Worm (Caenorhabditis elegans) whole organism, L4 larva: ENCODE results near the gene Y46G5A.14.

Experiments used
- F37D6.2 ChIP-seq: sonication (generic microtip); optimal IDR thresholded peaks from 2 replicates; lab custom pipeline; 2016; ENCODE audit warnings: mild to moderate bottlenecking, missing genetic modification characterization, missing compliant biosample characterization
- F49E8.2 ChIP-seq: sonication (generic microtip); optimal IDR thresholded peaks from 2 replicates; lab custom pipeline; 2016; ENCODE audit warnings: missing compliant biosample characterization, mild to moderate bottlenecking, missing genetic modification characterization, borderline replicate concordance
- R02D3.7 ChIP-seq: fragments of 150-350 bp; sonication (generic microtip); optimal IDR thresholded peaks from 3 replicates; lab custom pipeline; 2014; ENCODE audit warnings: missing biosample characterization, missing genetic modification characterization
- T26A8.4 ChIP-seq: fragments of 200-800 bp; sonication (Bioruptor generic); IDR thresholded peaks from 2 replicates; pipeline ENCODE4 v1.3.6; 2022; ENCODE audit warnings: missing genetic modification characterization, missing compliant biosample characterization
- Y105C5A.15 ChIP-seq: fragments of 200-800 bp; sonication (Bioruptor generic); IDR thresholded peaks from 2 replicates; pipeline ENCODE4 v1.3.6; 2022; ENCODE audit warnings: missing genetic modification characterization, missing compliant biosample characterization
- Y5F2A.4 ChIP-seq: fragments of 200-800 bp; sonication (Bioruptor generic); optimal IDR thresholded peaks from 2 replicates; lab custom pipeline; 2018; ENCODE audit warnings: mild to moderate bottlenecking, missing genetic modification characterization, missing compliant biosample characterization
- Y75B8A.6 ChIP-seq: fragments of 200-800 bp; sonication (Bioruptor generic); IDR thresholded peaks from 2 replicates; pipeline ENCODE4 v1.3.6; 2022; ENCODE audit warnings: missing genetic modification reagents, missing genetic modification characterization, missing compliant biosample characterization
- ama-1 ChIP-seq: fragments of 150-350 bp; optimal IDR thresholded peaks from 2 replicates; lab custom pipeline; 2014; ENCODE audit warnings: inconsistent platforms, mixed read lengths
- arid-1 ChIP-seq: fragments of 200-800 bp; sonication (Bioruptor generic); conservative IDR thresholded peaks from 2 replicates; pipeline ENCODE4 v1.3.6; 2022; ENCODE audit warnings: missing genetic modification reagents, missing genetic modification characterization, missing compliant biosample characterization
- attf-4 ChIP-seq: sonication (generic microtip); optimal IDR thresholded peaks from 3 replicates; lab custom pipeline; 2017; ENCODE audit warnings: missing biosample characterization, missing genetic modification characterization
- ceh-82 ChIP-seq: sonication (generic microtip); optimal IDR thresholded peaks from 2 replicates; lab custom pipeline; 2017; ENCODE audit warnings: missing biosample characterization, missing genetic modification characterization
- ces-1 ChIP-seq: fragments of 150-350 bp; sonication (generic microtip); optimal IDR thresholded peaks from 4 replicates; lab custom pipeline; 2014; ENCODE audit warnings: missing biosample characterization, missing genetic modification reagents, missing genetic modification characterization
- ctbp-1 ChIP-seq: fragments of 200-800 bp; sonication (Bioruptor generic); IDR thresholded peaks from 2 replicates; pipeline ENCODE4 v1.3.6; 2022; ENCODE audit warnings: missing genetic modification reagents, missing genetic modification characterization, missing compliant biosample characterization
- daf-12 ChIP-seq: fragments of 150-350 bp; optimal IDR thresholded peaks from 2 replicates; lab custom pipeline; 2014; ENCODE audit warnings: missing biosample characterization, missing genetic modification reagents, missing genetic modification characterization
- daf-16 ChIP-seq, 3 experiments: sonication (generic microtip); optimal IDR thresholded peaks; 2 replicates each; lab custom pipeline; 2016 to 2017; ENCODE audit warnings: missing genetic modification characterization in 3 of 3, missing genetic modification reagents in 3 of 3, mild to moderate bottlenecking in 2 of 3, missing compliant biosample characterization in 2 of 3, missing biosample characterization in 1 of 3, moderate library complexity in 1 of 3
- daf-19 ChIP-seq: fragments of 200-800 bp; sonication (Bioruptor generic); conservative IDR thresholded peaks from 2 replicates; pipeline ENCODE4 v1.3.6; 2022; ENCODE audit warnings: missing genetic modification characterization, missing compliant biosample characterization
- daf-8 ChIP-seq: fragments of 200-800 bp; sonication (Bioruptor generic); IDR thresholded peaks from 2 replicates; pipeline ENCODE4 v1.3.6; 2022; ENCODE audit warnings: missing genetic modification characterization, missing compliant biosample characterization
- dmd-6 ChIP-seq: fragments of 200-800 bp; sonication (Bioruptor generic); IDR thresholded peaks from 2 replicates; pipeline ENCODE4 v1.3.6; 2022; ENCODE audit warnings: missing genetic modification reagents, missing genetic modification characterization, missing compliant biosample characterization
- duxl-1 ChIP-seq: sonication (generic microtip); optimal IDR thresholded peaks from 2 replicates; lab custom pipeline; 2016; ENCODE audit warnings: mild to moderate bottlenecking, missing genetic modification characterization, moderate library complexity, missing compliant biosample characterization; ENCODE audit not compliant: poor library complexity
- dve-1 ChIP-seq: sonication (generic microtip); optimal IDR thresholded peaks from 2 replicates; lab custom pipeline; 2017; ENCODE audit warnings: antibody characterized with exemption, mild to moderate bottlenecking, missing genetic modification characterization, missing compliant biosample characterization; ENCODE audit not compliant: insufficient read depth
- egl-27 ChIP-seq: sonication (generic microtip); optimal IDR thresholded peaks from 3 replicates; lab custom pipeline; 2017; ENCODE audit warnings: missing biosample characterization, missing genetic modification reagents, missing genetic modification characterization
- fkh-10 ChIP-seq: fragments of 150-350 bp; optimal IDR thresholded peaks from 2 replicates; lab custom pipeline; 2014; ENCODE audit warnings: missing biosample characterization, missing genetic modification reagents, missing genetic modification characterization
- hlh-11 ChIP-seq: fragments of 200-800 bp; sonication (Bioruptor generic); optimal IDR thresholded peaks from 2 replicates; lab custom pipeline; 2018; ENCODE audit warnings: mild to moderate bottlenecking, missing genetic modification characterization, missing compliant biosample characterization
- jun-1 ChIP-seq: fragments of 150-350 bp; optimal IDR thresholded peaks from 2 replicates; lab custom pipeline; 2014; ENCODE audit warnings: missing biosample characterization, missing genetic modification reagents, missing genetic modification characterization
- lim-7 ChIP-seq: fragments of 200-800 bp; sonication (Bioruptor generic); IDR thresholded peaks from 2 replicates; pipeline ENCODE4 v1.3.6; 2022; ENCODE audit warnings: missing genetic modification characterization, missing compliant biosample characterization
- lin-13 ChIP-seq: fragments of 150-350 bp; optimal IDR thresholded peaks from 2 replicates; lab custom pipeline; 2014; ENCODE audit warnings: missing biosample characterization, missing genetic modification reagents, missing genetic modification characterization
- lin-15B ChIP-seq: fragments of 150-350 bp; sonication (generic microtip); optimal IDR thresholded peaks from 3 replicates; lab custom pipeline; 2014; ENCODE audit warnings: missing biosample characterization, missing genetic modification characterization
- lin-29 ChIP-seq: fragments of 200-800 bp; sonication (Bioruptor generic); IDR thresholded peaks from 2 replicates; pipeline ENCODE4 v1.3.6; 2022; ENCODE audit warnings: missing genetic modification reagents, missing genetic modification characterization, missing compliant biosample characterization
- lin-39 ChIP-seq: fragments of 150-350 bp; optimal IDR thresholded peaks from 2 replicates; lab custom pipeline; 2014; ENCODE audit warnings: missing biosample characterization, missing genetic modification reagents, missing genetic modification characterization
- lir-3 ChIP-seq: sonication (generic microtip); optimal IDR thresholded peaks from 2 replicates; lab custom pipeline; 2016; ENCODE audit warnings: mild to moderate bottlenecking, missing genetic modification characterization, missing compliant biosample characterization
- lsy-2 ChIP-seq, 2 experiments: fragments of 150-350 bp in 1 of 2; sonication (generic microtip) in 1 of 2; optimal IDR thresholded peaks; 2 replicates each; lab custom pipeline; 2014 to 2017; ENCODE audit warnings: missing biosample characterization in 2 of 2, missing genetic modification characterization in 2 of 2
- mxl-2 ChIP-seq: fragments of 200-800 bp; sonication (Bioruptor generic); conservative IDR thresholded peaks from 2 replicates; pipeline ENCODE4 v1.3.6; 2022; ENCODE audit warnings: missing genetic modification reagents, missing genetic modification characterization, missing compliant biosample characterization
- mxl-3 ChIP-seq: fragments of 200-800 bp; sonication (Bioruptor generic); optimal IDR thresholded peaks from 2 replicates; lab custom pipeline; 2018; ENCODE audit warnings: mild to moderate bottlenecking, missing genetic modification characterization, missing compliant biosample characterization
- nhr-111 ChIP-seq: fragments of 200-800 bp; sonication (Bioruptor generic); optimal IDR thresholded peaks from 2 replicates; lab custom pipeline; 2018; ENCODE audit warnings: mild to moderate bottlenecking, missing genetic modification characterization, missing compliant biosample characterization
- nhr-237 ChIP-seq: sonication (generic microtip); optimal IDR thresholded peaks from 2 replicates; lab custom pipeline; 2017; ENCODE audit warnings: missing biosample characterization, missing genetic modification characterization
- nhr-25 ChIP-seq: sonication (generic microtip); optimal IDR thresholded peaks from 2 replicates; lab custom pipeline; 2017; ENCODE audit warnings: missing genetic modification characterization, mild to moderate bottlenecking, missing compliant biosample characterization, antibody characterized with exemption, moderate library complexity, borderline replicate concordance; ENCODE audit not compliant: insufficient read depth
- nhr-41 ChIP-seq: fragments of 200-800 bp; sonication (Bioruptor generic); IDR thresholded peaks from 2 replicates; pipeline ENCODE4 v1.3.6; 2022; ENCODE audit warnings: missing genetic modification reagents, missing genetic modification characterization, missing compliant biosample characterization
- nhr-42 ChIP-seq: fragments of 200-800 bp; sonication (Bioruptor generic); IDR thresholded peaks from 2 replicates; pipeline ENCODE4 v1.3.6; 2022; ENCODE audit warnings: missing genetic modification characterization, missing compliant biosample characterization
- nhr-6 ChIP-seq: fragments of 150-350 bp; optimal IDR thresholded peaks from 2 replicates; lab custom pipeline; 2014; ENCODE audit warnings: missing biosample characterization, missing genetic modification characterization
- nhr-76 ChIP-seq: fragments of 150-350 bp; optimal IDR thresholded peaks from 2 replicates; lab custom pipeline; 2014; ENCODE audit warnings: missing biosample characterization, missing genetic modification characterization
- pha-4 ChIP-seq, 2 experiments: fragments of 150-350 bp in 1 of 2; fragments of 200-800 bp in 1 of 2; sonication (Bioruptor generic) in 1 of 2; IDR thresholded peaks in 1 of 2; optimal IDR thresholded peaks in 1 of 2; 2 replicates each; pipeline versions ENCODE4 v1.3.6 to Lab custom; 2014 to 2022; ENCODE audit warnings: missing genetic modification characterization in 2 of 2, missing genetic modification reagents in 2 of 2, missing biosample characterization in 1 of 2, missing compliant biosample characterization in 1 of 2
- php-3 ChIP-seq: fragments of 200-800 bp; sonication (Bioruptor generic); IDR thresholded peaks from 2 replicates; pipeline ENCODE4 v1.3.6; 2022; ENCODE audit warnings: missing genetic modification reagents, missing genetic modification characterization, missing compliant biosample characterization
- pqm-1 ChIP-seq: sonication (generic microtip); optimal IDR thresholded peaks from 2 replicates; lab custom pipeline; 2017; ENCODE audit warnings: missing biosample characterization, missing genetic modification characterization
- spr-1 ChIP-seq: sonication (generic microtip); optimal IDR thresholded peaks from 2 replicates; lab custom pipeline; 2016; ENCODE audit warnings: mild to moderate bottlenecking, missing genetic modification characterization, missing compliant biosample characterization
- tra-1 ChIP-seq: fragments of 200-800 bp; sonication (Bioruptor generic); IDR thresholded peaks from 2 replicates; pipeline ENCODE4 v1.3.6; 2022; ENCODE audit warnings: missing genetic modification reagents, missing genetic modification characterization, missing compliant biosample characterization
- unc-62 ChIP-seq, 3 experiments: fragments of 150-350 bp in 1 of 3; sonication (generic microtip); optimal IDR thresholded peaks in 2 of 3; peaks in 1 of 3; 1 replicate in 1 of 3; 2 replicates in 2 of 3; lab custom pipeline; 2014 to 2017; ENCODE audit warnings: missing biosample characterization in 3 of 3, missing genetic modification characterization in 3 of 3, missing genetic modification reagents in 3 of 3, missing genotype in 1 of 3
- zag-1 ChIP-seq: fragments of 150-350 bp; optimal IDR thresholded peaks from 2 replicates; lab custom pipeline; 2014; ENCODE audit warnings: missing biosample characterization, missing genetic modification characterization
- zfp-3 ChIP-seq: fragments of 200-800 bp; sonication (Bioruptor generic); conservative IDR thresholded peaks from 2 replicates; pipeline ENCODE4 v1.3.6; 2022; ENCODE audit warnings: missing genetic modification reagents, missing genetic modification characterization, missing compliant biosample characterization
- ztf-11 ChIP-seq: fragments of 150-350 bp; optimal IDR thresholded peaks from 2 replicates; lab custom pipeline; 2014; ENCODE audit warnings: missing biosample characterization, missing genetic modification characterization

Gene Y46G5A.14

DNA sequence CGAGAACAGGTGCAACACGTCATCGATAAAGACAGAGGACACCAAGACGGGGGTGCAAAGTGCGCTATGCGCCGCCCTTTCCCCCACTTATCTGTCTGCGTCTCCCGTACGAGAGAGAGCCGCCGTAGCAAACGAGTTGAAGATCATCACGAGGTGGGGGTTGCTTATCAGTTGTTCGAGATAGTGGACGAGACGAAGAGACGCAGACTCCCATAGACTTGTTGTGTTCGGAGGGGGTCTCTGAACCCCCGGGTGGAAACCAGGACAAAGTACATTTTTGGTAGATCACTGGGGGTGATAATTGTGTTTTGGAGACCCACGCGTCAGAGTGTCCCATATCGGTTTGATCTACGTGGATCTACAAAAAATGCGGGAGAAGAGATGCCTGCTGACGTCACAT, 24.3 kb downstream of the Y46G5A.14 start (continued):
- TF ChIP-seq nhr-25 (no peak), tra-1 (GFP tag; lab: Robert Waterston, UW) (peak; percentile 83; the same call in 1 of the 2 replicates), jun-1 (peak; percentile 56), attf-4 (tag; lab: Kevin White, UChicago) (no peak), F49E8.2 (tag; lab: Kevin White, UChicago) (no peak), lin-29 (no peak), ceh-82 (tag; lab: Kevin White, UChicago) (no peak), spr-1 (tag; lab: Kevin White, UChicago) (peak; percentile 72), ama-1 (lab: Kevin White, UChicago) (no peak), pqm-1 (tag; lab: Kevin White, UChicago) (peak; percentile 16), nhr-237 (no peak), nhr-6 (tag; lab: Kevin White, UChicago) (peak; percentile 84), R02D3.7 (no peak), pha-4 (GFP tag; IDR thresholded peaks at IDR 0.05; lab: Robert Waterston, UW) (peak; percentile 78), pha-4 (tag; optimal IDR thresholded peaks at IDR 0.05; lab: Kevin White, UChicago) (no peak), lir-3 (tag; lab: Kevin White, UChicago) (no peak), egl-27 (tag; lab: Kevin White, UChicago) (no peak), lin-15B (tag; lab: Kevin White, UChicago) (no peak), daf-8 (GFP tag; lab: Robert Waterston, UW) (no peak), lin-13 (GFP tag; lab: Kevin White, UChicago) (peak; percentile 56), nhr-42 (GFP tag; lab: Robert Waterston, UW) (peak; percentile 80; the same call in 1 of the 2 replicates), ces-1 (GFP tag; lab: Kevin White, UChicago) (no peak), fkh-10 (GFP tag; lab: Kevin White, UChicago) (no peak), arid-1 (GFP tag; lab: Robert Waterston, UW) (peak; percentile 84), ztf-11 (tag; lab: Kevin White, UChicago) (no peak), duxl-1 (tag; lab: Kevin White, UChicago) (peak; percentile 46), Y105C5A.15 (GFP tag; lab: Robert Waterston, UW) (no peak), lim-7 (no peak), Y5F2A.4 (GFP tag; lab: Kevin White, UChicago) (no peak), dmd-6 (GFP tag; lab: Robert Waterston, UW) (peak; percentile 96), daf-19 (GFP tag; lab: Robert Waterston, UW) (no peak), zag-1 (tag; lab: Kevin White, UChicago) (no peak), T26A8.4 (GFP tag; lab: Robert Waterston, UW) (peak; percentile 90), php-3 (peak; percentile 90), nhr-76 (no peak), ctbp-1 (GFP tag; lab: Robert Waterston, UW) (peak; percentile 31; the same call in 1 of the 2 replicates), unc-62 (GFP tag; optimal IDR thresholded peaks at IDR 0.05 in 1 of 2; lab: Kevin White, UChicago) (peak in 1 of 2 experiments; percentile 97), unc-62 (tag; optimal IDR thresholded peaks at IDR 0.05; lab: Kevin White, UChicago) (no peak), daf-12 (tag; lab: Kevin White, UChicago) (no peak), hlh-11 (tag; lab: Kevin White, UChicago) (peak; percentile 99), nhr-41 (GFP tag; lab: Robert Waterston, UW) (no peak; the same call in 1 of the 2 replicates), Y75B8A.6 (GFP tag; lab: Robert Waterston, UW) (peak; percentile 57; the same call in 1 of the 2 replicates), nhr-111 (no peak), dve-1 (tag; lab: Kevin White, UChicago) (peak; percentile 96), lsy-2 (tag; optimal IDR thresholded peaks at IDR 0.05; lab: Kevin White, UChicago) (peak; percentile 33 to 76), F37D6.2 (no peak), zfp-3 (GFP tag; lab: Robert Waterston, UW) (peak; percentile 69; the same call in 1 of the 2 replicates), mxl-3 (GFP tag; lab: Kevin White, UChicago) (peak; percentile 84), mxl-2 (GFP tag; lab: Robert Waterston, UW) (no peak), lin-39 (tag; lab: Kevin White, UChicago) (no peak), daf-16 (GFP tag; optimal IDR thresholded peaks at IDR 0.05; lab: Kevin White, UChicago) (peak; percentile 66 to 92), daf-16 (tag; optimal IDR thresholded peaks at IDR 0.05; lab: Kevin White, UChicago) (peak; percentile 89)
